Fruit fly (Drosophila melanogaster) whole organism, embryonic: Measurements from ENCODE around the gene CG5107.
A peak's percentile ranks its signal among the peaks of the same experiment; 100 is the strongest.

Source experiments
- Atf3 ChIP-seq: fragments of 200-800 bp; sonication (Bioruptor generic); optimal IDR thresholded peaks from 3 replicates; lab custom pipeline; 2016; ENCODE audit warnings: missing biosample characterization, missing genetic modification characterization
- C15 ChIP-seq: fragments of 200-800 bp; sonication (Bioruptor generic); IDR thresholded peaks from 3 replicates; pipeline ENCODE4 v1.3.6; 2022; ENCODE audit warnings: missing biosample characterization, missing genetic modification characterization
- CG10147 ChIP-seq: fragments of 200-800 bp; sonication (Bioruptor generic); optimal IDR thresholded peaks from 2 replicates; lab custom pipeline; 2019; ENCODE audit warnings: missing biosample characterization, mild to moderate bottlenecking, missing genetic modification characterization, moderate library complexity
- CG10543 ChIP-seq: fragments of 200-800 bp; sonication (Bioruptor generic); optimal IDR thresholded peaks from 3 replicates; lab custom pipeline; 2017; ENCODE audit warnings: missing biosample characterization, mild to moderate bottlenecking, missing genetic modification characterization, moderate library complexity
- CG11560 ChIP-seq: fragments of 200-800 bp; sonication (Bioruptor generic); IDR thresholded peaks from 3 replicates; pipeline ENCODE4 v1.3.6; 2022; ENCODE audit warnings: missing biosample characterization, missing genetic modification characterization
- CG12104 ChIP-seq: fragments of 200-800 bp; sonication (Bioruptor generic); optimal IDR thresholded peaks from 3 replicates; lab custom pipeline; 2016; ENCODE audit warnings: missing biosample characterization, missing genetic modification characterization
- CG12942 ChIP-seq: fragments of 200-800 bp; sonication (Bioruptor generic); optimal IDR thresholded peaks from 3 replicates; lab custom pipeline; 2016; ENCODE audit warnings: missing biosample characterization, missing genetic modification characterization
- CG14710 ChIP-seq: fragments of 200-800 bp; sonication (Bioruptor generic); optimal IDR thresholded peaks from 3 replicates; lab custom pipeline; 2019; ENCODE audit warnings: missing biosample characterization, mild to moderate bottlenecking, missing genetic modification characterization, moderate library complexity
- CG15269 ChIP-seq: fragments of 200-800 bp; sonication (Bioruptor generic); optimal IDR thresholded peaks from 2 replicates; lab custom pipeline; 2018; ENCODE audit warnings: missing biosample characterization, mild to moderate bottlenecking, missing genetic modification characterization, moderate library complexity
- CG16863 ChIP-seq: fragments of 200-800 bp; sonication (Bioruptor generic); optimal IDR thresholded peaks from 3 replicates; lab custom pipeline; 2016; ENCODE audit warnings: missing biosample characterization, missing genetic modification characterization
- CG17328 ChIP-seq: fragments of 200-800 bp; sonication (Bioruptor generic); IDR thresholded peaks from 2 replicates; pipeline ENCODE4 v1.3.6; 2022; ENCODE audit warnings: missing biosample characterization, missing genetic modification characterization
- CG18476 ChIP-seq: fragments of 200-800 bp; sonication (Bioruptor generic); optimal IDR thresholded peaks from 2 replicates; lab custom pipeline; 2016; ENCODE audit warnings: missing biosample characterization, mild to moderate bottlenecking, missing genetic modification characterization
- CG2116 ChIP-seq: fragments of 200-800 bp; sonication (Bioruptor generic); optimal IDR thresholded peaks from 3 replicates; lab custom pipeline; 2018; ENCODE audit warnings: missing biosample characterization, mild to moderate bottlenecking, missing genetic modification characterization
- CG2889 ChIP-seq: fragments of 200-800 bp; sonication (Bioruptor generic); IDR thresholded peaks from 3 replicates; pipeline ENCODE4 v1.3.6; 2022; ENCODE audit warnings: missing biosample characterization, missing genetic modification characterization
- CG30431 ChIP-seq: fragments of 200-800 bp; sonication (Bioruptor generic); optimal IDR thresholded peaks from 2 replicates; lab custom pipeline; 2017; ENCODE audit warnings: missing biosample characterization, missing genetic modification characterization
- CG32767 ChIP-seq: fragments of 200-800 bp; sonication (Bioruptor generic); IDR thresholded peaks from 2 replicates; pipeline ENCODE4 v1.3.6; 2022; ENCODE audit warnings: missing biosample characterization, missing genetic modification characterization
- CG34376 ChIP-seq: fragments of 200-800 bp; sonication (Bioruptor generic); optimal IDR thresholded peaks from 2 replicates; lab custom pipeline; 2018; ENCODE audit warnings: missing biosample characterization, mild to moderate bottlenecking, missing genetic modification characterization
- CG3838 ChIP-seq: fragments of 200-800 bp; sonication (Bioruptor generic); optimal IDR thresholded peaks from 3 replicates; lab custom pipeline; 2016; ENCODE audit warnings: missing biosample characterization, missing genetic modification characterization
- CG5180 ChIP-seq: fragments of 200-800 bp; sonication (Bioruptor generic); optimal IDR thresholded peaks from 3 replicates; lab custom pipeline; 2017; ENCODE audit warnings: missing biosample characterization, missing genetic modification characterization, mild to moderate bottlenecking, moderate library complexity, missing genetic modification reagents
- CG7271 ChIP-seq: fragments of 200-800 bp; sonication (Bioruptor generic); optimal IDR thresholded peaks from 2 replicates; lab custom pipeline; 2018; ENCODE audit warnings: missing biosample characterization, mild to moderate bottlenecking, missing genetic modification characterization, moderate library complexity
- CG7928 ChIP-seq: fragments of 200-800 bp; sonication (Bioruptor generic); optimal IDR thresholded peaks from 2 replicates; lab custom pipeline; 2017; ENCODE audit warnings: missing biosample characterization, mild to moderate bottlenecking, missing genetic modification characterization
- CTCF ChIP-seq: fragments of 200-800 bp; sonication (Bioruptor generic); optimal IDR thresholded peaks from 2 replicates; lab custom pipeline; 2017; ENCODE audit warnings: missing biosample characterization, mild to moderate bottlenecking, missing genetic modification characterization, moderate library complexity
- CoRest ChIP-seq: fragments of 200-800 bp; sonication (Bioruptor generic); optimal IDR thresholded peaks from 3 replicates; lab custom pipeline; 2018; ENCODE audit warnings: missing biosample characterization, mild to moderate bottlenecking, missing genetic modification characterization, moderate library complexity
- Dref ChIP-seq: fragments of 200-800 bp; sonication (Bioruptor generic); IDR thresholded peaks from 2 replicates; pipeline ENCODE4 v1.3.6; 2022; ENCODE audit warnings: missing biosample characterization, missing genetic modification characterization
- Fer1 ChIP-seq: fragments of 200-800 bp; sonication (Bioruptor generic); optimal IDR thresholded peaks from 2 replicates; lab custom pipeline; 2017; ENCODE audit warnings: missing biosample characterization, mild to moderate bottlenecking, missing genetic modification characterization
- GATAe ChIP-seq: fragments of 200-800 bp; sonication (Bioruptor generic); conservative IDR thresholded peaks from 2 replicates; pipeline ENCODE4 v1.3.6; 2022; ENCODE audit warnings: missing biosample characterization, missing genetic modification characterization
- Mrtf ChIP-seq: fragments of 200-800 bp; sonication (Bioruptor generic); IDR thresholded peaks from 3 replicates; pipeline ENCODE4 v1.3.6; 2022; ENCODE audit warnings: missing biosample characterization, missing genetic modification characterization
- NK7.1 ChIP-seq: fragments of 200-800 bp; sonication (Bioruptor generic); optimal IDR thresholded peaks from 3 replicates; lab custom pipeline; 2016; ENCODE audit warnings: missing biosample characterization, missing genetic modification characterization
- NfI ChIP-seq: fragments of 200-800 bp; sonication (Bioruptor generic); optimal IDR thresholded peaks from 3 replicates; lab custom pipeline; 2018; ENCODE audit warnings: missing biosample characterization, mild to moderate bottlenecking, missing genetic modification characterization, moderate library complexity
- Rx ChIP-seq: fragments of 200-800 bp; sonication (Bioruptor generic); IDR thresholded peaks from 2 replicates; pipeline ENCODE4 v1.3.6; 2022; ENCODE audit warnings: missing biosample characterization, missing genetic modification characterization
- Tbp ChIP-seq: fragments of >200 bp; optimal IDR thresholded peaks from 2 replicates; lab custom pipeline; 2018; ENCODE audit warnings: missing biosample characterization, missing genetic modification characterization
- bsh ChIP-seq, 2 experiments: fragments of 200-800 bp; sonication (Bioruptor generic); optimal IDR thresholded peaks; 2 replicates each; lab custom pipeline; 2017 to 2018; ENCODE audit warnings: mild to moderate bottlenecking in 2 of 2, missing biosample characterization in 2 of 2, missing genetic modification characterization in 2 of 2, moderate library complexity in 1 of 2
- chm ChIP-seq: fragments of 200-800 bp; sonication (Bioruptor generic); IDR thresholded peaks from 2 replicates; pipeline ENCODE4 v1.3.6; 2022; ENCODE audit warnings: missing biosample characterization, missing genetic modification characterization
- crp ChIP-seq, 2 experiments: fragments of 200-800 bp; sonication (Bioruptor generic); optimal IDR thresholded peaks; 2 replicates in 1 of 2; 3 replicates in 1 of 2; lab custom pipeline; 2017; ENCODE audit warnings: missing biosample characterization in 2 of 2, missing genetic modification characterization in 2 of 2, mild to moderate bottlenecking in 1 of 2, moderate library complexity in 1 of 2
- da ChIP-seq: fragments of 200-800 bp; sonication (Bioruptor generic); optimal IDR thresholded peaks from 2 replicates; lab custom pipeline; 2016; ENCODE audit warnings: missing biosample characterization, missing genetic modification characterization
- dimm ChIP-seq: fragments of 200-800 bp; sonication (Bioruptor generic); IDR thresholded peaks from 2 replicates; pipeline ENCODE4 v1.3.6; 2022; ENCODE audit warnings: missing biosample characterization, missing genetic modification characterization
- ems ChIP-seq: fragments of 200-800 bp; sonication (Bioruptor generic); optimal IDR thresholded peaks from 3 replicates; lab custom pipeline; 2016; ENCODE audit warnings: missing biosample characterization, missing genetic modification characterization
- fru ChIP-seq: fragments of >200 bp; optimal IDR thresholded peaks from 2 replicates; lab custom pipeline; 2017
- kah ChIP-seq: fragments of 200-800 bp; sonication (Bioruptor generic); optimal IDR thresholded peaks from 2 replicates; lab custom pipeline; 2018; ENCODE audit warnings: missing biosample characterization, mild to moderate bottlenecking, missing genetic modification characterization
- luna ChIP-seq: fragments of 200-800 bp; sonication (Bioruptor generic); optimal IDR thresholded peaks from 2 replicates; lab custom pipeline; 2016; ENCODE audit warnings: missing biosample characterization, missing genetic modification characterization
- nerfin-2 ChIP-seq: fragments of 200-800 bp; sonication (Bioruptor generic); IDR thresholded peaks from 2 replicates; pipeline ENCODE4 v1.3.6; 2022; ENCODE audit warnings: missing biosample characterization, missing genetic modification characterization; ENCODE audit not compliant: partially characterized antibody
- onecut ChIP-seq: fragments of 200-800 bp; sonication (Bioruptor generic); IDR thresholded peaks from 2 replicates; pipeline ENCODE4 v1.3.6; 2022; ENCODE audit warnings: missing biosample characterization, missing genetic modification characterization
- rib ChIP-seq: fragments of 200-800 bp; sonication (Bioruptor generic); IDR thresholded peaks from 2 replicates; pipeline ENCODE4 v1.3.6; 2022; ENCODE audit warnings: missing biosample characterization, missing genetic modification characterization
- run ChIP-seq: fragments of 200-800 bp; sonication (Bioruptor generic); optimal IDR thresholded peaks from 3 replicates; lab custom pipeline; 2018; ENCODE audit warnings: missing biosample characterization, mild to moderate bottlenecking, missing genetic modification characterization
- sd ChIP-seq: fragments of 200-800 bp; sonication (Bioruptor generic); optimal IDR thresholded peaks from 3 replicates; lab custom pipeline; 2018; ENCODE audit warnings: missing biosample characterization, mild to moderate bottlenecking, missing genetic modification characterization, moderate library complexity
- sob ChIP-seq: fragments of 200-800 bp; sonication (Bioruptor generic); IDR thresholded peaks from 2 replicates; pipeline ENCODE4 v1.3.6; 2022; ENCODE audit warnings: missing biosample characterization, missing genetic modification characterization
- tgo ChIP-seq: fragments of 200-800 bp; sonication (Bioruptor generic); IDR thresholded peaks from 3 replicates; pipeline ENCODE4 v1.3.6; 2022; ENCODE audit warnings: missing biosample characterization, missing genetic modification characterization
- tll ChIP-seq, 2 experiments: fragments of 200-800 bp in 1 of 2; fragments of >200 bp in 1 of 2; sonication (Bioruptor generic) in 1 of 2; optimal IDR thresholded peaks; 2 replicates each; lab custom pipeline; 2017 to 2019; ENCODE audit warnings: missing biosample characterization in 2 of 2, missing genetic modification characterization in 2 of 2, mild to moderate bottlenecking in 1 of 2, moderate library complexity in 1 of 2
- tna ChIP-seq: fragments of 200-800 bp; sonication (Bioruptor generic); IDR thresholded peaks from 2 replicates; pipeline ENCODE4 v1.3.6; 2022; ENCODE audit warnings: missing biosample characterization, missing genetic modification characterization; ENCODE audit not compliant: partially characterized antibody

Gene CG5107

dm6 chr3R:25472635-25473552 lies 32.1 kb upstream of the CG5107 start, which contains the start of the genes Fur1 and Vps33B (continued):
- TF ChIP-seq Fer1 (GFP tag; lab: Kevin White, UChicago) (peak; percentile 96), tna (GFP tag; lab: Robert Waterston, UW) (peak; percentile 69), Tbp (no peak), CG2116 (GFP tag; lab: Kevin White, UChicago) (peak; percentile 89), CG12942 (peak; percentile 98), CG14710 (tag; lab: Kevin White, UChicago) (peak; percentile 97), CG32767 (peak; percentile 88), CG30431 (peak; percentile 97), sob (GFP tag; lab: Robert Waterston, UW) (peak; percentile 95), CG2889 (GFP tag; lab: Robert Waterston, UW) (peak; percentile 91), chm (GFP tag; lab: Robert Waterston, UW) (peak; percentile 84), da (peak; percentile 96), luna (GFP tag; lab: Kevin White, UChicago) (peak; percentile 95), CG16863 (GFP tag; lab: Kevin White, UChicago) (peak; percentile 98), CTCF (GFP tag; lab: Kevin White, UChicago) (peak; percentile 64), CG18476 (GFP tag; lab: Kevin White, UChicago) (peak; percentile 97), fru (lab: Kevin White, UChicago) (no peak), kah (GFP tag; lab: Kevin White, UChicago) (peak; percentile 84), tgo (GFP tag; lab: Robert Waterston, UW) (peak; percentile 95), CG5180 (GFP tag; lab: Kevin White, UChicago) (peak; percentile 83), tll (GFP tag; optimal IDR thresholded peaks at IDR 0.05; lab: Kevin White, UChicago) (peak; percentile 28 to 94), onecut (GFP tag; lab: Robert Waterston, UW) (peak; percentile 86), bsh (GFP tag; optimal IDR thresholded peaks at IDR 0.05; lab: Kevin White, UChicago) (peak; percentile 84 to 96), CG12104 (GFP tag; lab: Kevin White, UChicago) (peak; percentile 97), Mrtf (GFP tag; lab: Robert Waterston, UW) (peak; percentile 88), C15 (GFP tag; lab: Robert Waterston, UW) (peak; percentile 86), CG10543 (GFP tag; lab: Kevin White, UChicago) (peak; percentile 98), Rx (peak; percentile 89), CG15269 (tag; lab: Kevin White, UChicago) (peak; percentile 96), run (tag; lab: Kevin White, UChicago) (peak; percentile 86), ems (GFP tag; lab: Kevin White, UChicago) (peak; percentile 98), crp (GFP tag; optimal IDR thresholded peaks at IDR 0.05; lab: Kevin White, UChicago) (peak; percentile 96 to 98), CG7928 (GFP tag; lab: Kevin White, UChicago) (peak; percentile 78), nerfin-2 (GFP tag; lab: Robert Waterston, UW) (peak; percentile 71), Dref (GFP tag; lab: Robert Waterston, UW) (no peak), GATAe (GFP tag; lab: Robert Waterston, UW) (peak; percentile 78), CG11560 (no peak; the same call in 2 of the 3 replicates), NfI (GFP tag; lab: Kevin White, UChicago) (peak; percentile 96), CoRest (tag; lab: Kevin White, UChicago) (peak; percentile 98), CG17328 (GFP tag; lab: Robert Waterston, UW) (peak; percentile 93), CG10147 (peak; percentile 94), CG3838 (peak; percentile 92), NK7.1 (GFP tag; lab: Kevin White, UChicago) (peak; percentile 94), CG7271 (tag; lab: Kevin White, UChicago) (peak; percentile 78), dimm (GFP tag; lab: Robert Waterston, UW) (peak; percentile 86), Atf3 (peak; percentile 97), sd (tag; lab: Kevin White, UChicago) (peak; percentile 89), CG34376 (GFP tag; lab: Kevin White, UChicago) (peak; percentile 96), rib (GFP tag; lab: Robert Waterston, UW) (peak; percentile 87)
